Worm (Caenorhabditis elegans) whole organism, young adult: ENCODE measurements around the gene Y10G11A.1.

Experiments
- T26A5.8 ChIP-seq: sonication (generic microtip); optimal IDR thresholded peaks from 2 replicates; lab custom pipeline; 2016; ENCODE audit warnings: missing genetic modification characterization, missing compliant biosample characterization
- atf-7 ChIP-seq: sonication (generic microtip); optimal IDR thresholded peaks from 2 replicates; lab custom pipeline; 2017; ENCODE audit warnings: mild to moderate bottlenecking, missing genetic modification characterization, missing compliant biosample characterization
- attf-6 ChIP-seq: fragments of 200-800 bp; sonication (Bioruptor generic); IDR thresholded peaks from 2 replicates; pipeline ENCODE4 v1.3.6; 2022; ENCODE audit warnings: missing genetic modification reagents, missing genetic modification characterization, missing compliant biosample characterization
- nhr-179 ChIP-seq: sonication (generic microtip); optimal IDR thresholded peaks from 2 replicates; lab custom pipeline; 2016; ENCODE audit warnings: mild to moderate bottlenecking, missing genetic modification characterization, missing compliant biosample characterization
- pha-4 ChIP-seq: fragments of 150-350 bp; sonication (generic microtip); optimal IDR thresholded peaks from 2 replicates; lab custom pipeline; 2014; ENCODE audit warnings: missing biosample characterization, missing genetic modification reagents, missing genetic modification characterization

- TF ChIP-seq pha-4 (tag; lab: Kevin White, UChicago) = no peak
- TF ChIP-seq T26A5.8 = no peak
- no peak for TF ChIP-seq nhr-179 (tag; lab: Kevin White, UChicago)
- TF ChIP-seq attf-6 = no peak
- TF ChIP-seq atf-7 = no peak
These were observed 16.6 kb upstream of the Y10G11A.1 start for ce11 chrIV:16407800-16408199.
